Fruit fly (Drosophila melanogaster): Measurements from ENCODE around the gene mex1.

The mex1 gene

DNA sequence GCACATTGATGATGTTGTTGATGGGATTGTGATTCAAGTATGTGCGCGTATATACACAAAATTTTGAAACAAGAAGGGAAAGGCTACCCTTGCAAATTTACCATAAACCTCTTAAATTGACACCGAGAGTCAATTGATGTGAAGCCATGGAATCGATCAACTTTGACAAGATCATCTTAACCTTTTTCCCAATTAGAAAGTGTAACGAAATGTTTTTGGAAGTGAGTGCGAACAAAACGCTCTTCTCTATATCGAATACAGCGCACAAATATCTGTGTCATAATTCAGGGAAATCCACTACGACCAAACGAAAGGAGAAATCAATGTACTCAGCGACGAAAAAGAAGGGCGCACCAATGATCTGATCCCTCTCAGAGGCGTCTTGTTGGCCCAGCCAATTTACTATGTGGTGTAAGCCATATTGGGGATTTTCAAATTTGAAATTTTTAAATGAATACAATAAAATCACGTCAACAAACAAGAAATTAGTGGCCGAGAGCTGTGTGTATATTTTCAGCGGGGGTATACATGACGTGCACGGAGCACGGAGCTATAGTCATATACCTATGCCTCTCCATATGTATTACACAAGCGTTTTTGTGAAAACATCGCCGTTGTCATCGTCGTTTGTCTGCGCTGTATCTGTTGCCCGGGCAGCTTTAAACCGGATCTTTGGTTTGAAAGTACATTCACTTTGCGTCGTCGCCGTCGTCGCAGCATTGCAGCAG lies 14.2 kb upstream of the mex1 start (continued):
- TF ChIP-seq CHES-1-like (GFP tag; optimal IDR thresholded peaks at IDR 0.05): no peak
- TF ChIP-seq pfk (GFP tag; optimal IDR thresholded peaks at IDR 0.05): no peak
- no peak for TF ChIP-seq Lpt (GFP tag; optimal IDR thresholded peaks at IDR 0.05)
- no peak for TF ChIP-seq wek (GFP tag; optimal IDR thresholded peaks at IDR 0.05)
- TF ChIP-seq CG1603 (tag; optimal IDR thresholded peaks at IDR 0.05): peak; percentile 36
- TF ChIP-seq CG16815 (GFP tag; optimal IDR thresholded peaks at IDR 0.05): no peak
- peak; percentile 28 for TF ChIP-seq Sox100B (GFP tag; optimal IDR thresholded peaks at IDR 0.05)
- no peak for TF ChIP-seq CG14860 (GFP tag; IDR thresholded peaks at IDR 0.05; ENCODE audit: partially characterized antibody)
- peak; percentile 26 for TF ChIP-seq Oli (tag; optimal IDR thresholded peaks at IDR 0.05)
- TF ChIP-seq CTCF (GFP tag; optimal IDR thresholded peaks at IDR 0.05): no peak
- no peak for TF ChIP-seq Doc3 (GFP tag; IDR thresholded peaks at IDR 0.05; ENCODE audit: partially characterized antibody)
- no peak for TF ChIP-seq CG18011 (GFP tag; optimal IDR thresholded peaks at IDR 0.05)
- TF ChIP-seq grn (GFP tag; optimal IDR thresholded peaks at IDR 0.05): peak; percentile 62
- TF ChIP-seq eve (GFP tag; optimal IDR thresholded peaks at IDR 0.05): peak in 1 of 2 experiments; percentile 93
- no peak for TF ChIP-seq Elba2 (GFP tag; optimal IDR thresholded peaks at IDR 0.05)
- TF ChIP-seq dm (GFP tag; optimal IDR thresholded peaks at IDR 0.05): no peak
- peak; percentile 39 for TF ChIP-seq CG10979 (tag; optimal IDR thresholded peaks at IDR 0.05)
- TF ChIP-seq dmrt11E (tag; optimal IDR thresholded peaks at IDR 0.05): peak; percentile 19
- TF ChIP-seq HmgD (GFP tag; optimal IDR thresholded peaks at IDR 0.05): no peak
- no peak for TF ChIP-seq chn (GFP tag; optimal IDR thresholded peaks at IDR 0.05)
- no peak for TF ChIP-seq Fer3 (tag; optimal IDR thresholded peaks at IDR 0.05)
- no peak for TF ChIP-seq sug (tag; optimal IDR thresholded peaks at IDR 0.05)
- TF ChIP-seq so (GFP tag; IDR thresholded peaks at IDR 0.05): peak; percentile 71; the same call in 2 of the 3 replicates
- TF ChIP-seq CG11456 (GFP tag; IDR thresholded peaks at IDR 0.05): no peak
- TF ChIP-seq CG10209 (GFP tag; optimal IDR thresholded peaks at IDR 0.05): peak; percentile 20
- peak; percentile 74 for TF ChIP-seq CG10431 (GFP tag; optimal IDR thresholded peaks at IDR 0.05)
- no peak for TF ChIP-seq CG10321 (GFP tag; IDR thresholded peaks at IDR 0.05)
- TF ChIP-seq HLH54F (GFP tag; optimal IDR thresholded peaks at IDR 0.05): no peak
- peak; percentile 40 for TF ChIP-seq Ssrp (tag; optimal IDR thresholded peaks at IDR 0.05)
- TF ChIP-seq CG18476 (GFP tag; optimal IDR thresholded peaks at IDR 0.05): no peak
- peak; percentile 19 for TF ChIP-seq CG12219 (GFP tag; optimal IDR thresholded peaks at IDR 0.05)
- 0 out of 2 replicates have a peak, but pooled peaks have one; percentile 5 for TF ChIP-seq cas (GFP tag; IDR thresholded peaks at IDR 0.05)
- TF ChIP-seq ap (GFP tag; IDR thresholded peaks at IDR 0.05): no peak
- peak in 1 of 2 experiments; percentile 49 for TF ChIP-seq Eip74EF (GFP tag; optimal IDR thresholded peaks at IDR 0.05)
- no peak for TF ChIP-seq gcm2 (GFP tag; optimal IDR thresholded peaks at IDR 0.05)
- TF ChIP-seq Trl (optimal IDR thresholded peaks at IDR 0.05): peak; percentile 11 to 17
- TF ChIP-seq Trl (GFP tag; optimal IDR thresholded peaks at IDR 0.05): peak; percentile 56
- peak in 1 of 2 experiments; percentile 34 for TF ChIP-seq chif (GFP tag; optimal IDR thresholded peaks at IDR 0.05)
- TF ChIP-seq CG4820 (GFP tag; optimal IDR thresholded peaks at IDR 0.05): no peak
- no peak for TF ChIP-seq CG30431 (GFP tag; optimal IDR thresholded peaks at IDR 0.05)
- TF ChIP-seq CG32532 (GFP tag; IDR thresholded peaks at IDR 0.05): no peak; the same call in 1 of the 2 replicates
- no peak for TF ChIP-seq kni (GFP tag; optimal IDR thresholded peaks at IDR 0.05)
- TF ChIP-seq abd-A (tag; optimal IDR thresholded peaks at IDR 0.05): peak; percentile 62
- peak; percentile 1 for TF ChIP-seq zen (tag; optimal IDR thresholded peaks at IDR 0.05)
- TF ChIP-seq CG32767 (GFP tag; IDR thresholded peaks at IDR 0.05): 0 out of 2 replicates have a peak, but pooled peaks have one; percentile 48
- TF ChIP-seq oc (tag; optimal IDR thresholded peaks at IDR 0.05): peak; percentile 66
- no peak for TF ChIP-seq CG6175 (GFP tag; IDR thresholded peaks at IDR 0.05)
- TF ChIP-seq Gug (GFP tag; IDR thresholded peaks at IDR 0.05): 0 out of 4 replicates have a peak, but pooled peaks have one; percentile 25
- TF ChIP-seq tna (GFP tag; IDR thresholded peaks at IDR 0.05; ENCODE audit: partially characterized antibody): no peak

Data from whole organism, embryonic.